Worm (Caenorhabditis elegans) whole organism, mixed stage, embryonic: ENCODE data around the gene F22B5.6.

Experiments used
- M03D4.4 ChIP-seq: sonication (generic microtip); optimal IDR thresholded peaks from 2 replicates; lab custom pipeline; 2017; ENCODE audit warnings: mild to moderate bottlenecking, missing genetic modification characterization, missing compliant biosample characterization
- bed-3 ChIP-seq: fragments of 200-800 bp; sonication (Bioruptor generic); optimal IDR thresholded peaks from 3 replicates; lab custom pipeline; 2018; ENCODE audit warnings: mild to moderate bottlenecking, missing genetic modification characterization, moderate library complexity, missing compliant biosample characterization
- blmp-1 ChIP-seq: fragments of 150-350 bp; optimal IDR thresholded peaks from 2 replicates; lab custom pipeline; 2014; ENCODE audit warnings: missing biosample characterization, missing genetic modification characterization
- ceh-39 ChIP-seq: fragments of 150-350 bp; optimal IDR thresholded peaks from 2 replicates; lab custom pipeline; 2014; ENCODE audit warnings: missing biosample characterization, missing genetic modification characterization
- ceh-43 ChIP-seq: fragments of 200-800 bp; sonication (Bioruptor generic); optimal IDR thresholded peaks from 2 replicates; lab custom pipeline; 2018; ENCODE audit warnings: mild to moderate bottlenecking, missing genetic modification characterization, moderate library complexity, missing compliant biosample characterization
- ceh-83 ChIP-seq: fragments of 200-800 bp; sonication (Bioruptor generic); optimal IDR thresholded peaks from 2 replicates; lab custom pipeline; 2018; ENCODE audit warnings: mild to moderate bottlenecking, missing genetic modification characterization, missing compliant biosample characterization
- ces-1 ChIP-seq: fragments of 150-350 bp; optimal IDR thresholded peaks from 2 replicates; lab custom pipeline; 2014; ENCODE audit warnings: missing biosample characterization, missing genetic modification reagents, missing genetic modification characterization
- cnd-1 ChIP-seq: fragments of 200-800 bp; sonication (Bioruptor generic); optimal IDR thresholded peaks from 2 replicates; lab custom pipeline; 2018; ENCODE audit warnings: mild to moderate bottlenecking, missing genetic modification characterization, missing compliant biosample characterization
- drap-1 ChIP-seq: fragments of 200-800 bp; sonication (Bioruptor generic); optimal IDR thresholded peaks from 3 replicates; lab custom pipeline; 2018; ENCODE audit warnings: mild to moderate bottlenecking, missing genetic modification characterization, missing compliant biosample characterization
- elt-1 ChIP-seq: sonication (generic microtip); optimal IDR thresholded peaks from 2 replicates; lab custom pipeline; 2017; ENCODE audit warnings: missing genetic modification characterization, mild to moderate bottlenecking, missing compliant biosample characterization, antibody characterized with exemption, moderate library complexity, borderline replicate concordance; ENCODE audit not compliant: insufficient read depth
- elt-3 ChIP-seq: fragments of 150-350 bp; optimal IDR thresholded peaks from 2 replicates; lab custom pipeline; 2014; ENCODE audit warnings: missing biosample characterization, missing genetic modification characterization
- flh-1 ChIP-seq: fragments of 200-800 bp; sonication (Bioruptor generic); optimal IDR thresholded peaks from 2 replicates; lab custom pipeline; 2018; ENCODE audit warnings: mild to moderate bottlenecking, missing genetic modification characterization, moderate library complexity, missing compliant biosample characterization
- ham-2 ChIP-seq: fragments of 200-800 bp; sonication (Bioruptor generic); optimal IDR thresholded peaks from 2 replicates; lab custom pipeline; 2018; ENCODE audit warnings: mild to moderate bottlenecking, missing genetic modification characterization, missing compliant biosample characterization
- hlh-1 ChIP-seq: fragments of 150-350 bp; optimal IDR thresholded peaks from 2 replicates; lab custom pipeline; 2014; ENCODE audit warnings: missing biosample characterization, missing genetic modification reagents, missing genetic modification characterization
- lin-13 ChIP-seq: fragments of 150-350 bp; optimal IDR thresholded peaks from 2 replicates; lab custom pipeline; 2014; ENCODE audit warnings: missing biosample characterization, missing genetic modification characterization
- lin-32 ChIP-seq: fragments of 200-800 bp; sonication (Bioruptor generic); optimal IDR thresholded peaks from 2 replicates; lab custom pipeline; 2018; ENCODE audit warnings: mild to moderate bottlenecking, missing genetic modification characterization, missing compliant biosample characterization
- lsy-2 ChIP-seq: fragments of 150-350 bp; optimal IDR thresholded peaks from 2 replicates; lab custom pipeline; 2014; ENCODE audit warnings: missing biosample characterization, missing genetic modification characterization
- mab-5 ChIP-seq: fragments of 150-350 bp; optimal IDR thresholded peaks from 2 replicates; lab custom pipeline; 2014; ENCODE audit warnings: missing biosample characterization, missing genetic modification characterization
- mep-1 ChIP-seq: fragments of 150-350 bp; optimal IDR thresholded peaks from 2 replicates; lab custom pipeline; 2017; ENCODE audit warnings: missing biosample characterization, missing genetic modification reagents, missing genetic modification characterization, inconsistent platforms
- mls-2 ChIP-seq: sonication (generic microtip); optimal IDR thresholded peaks from 2 replicates; lab custom pipeline; 2016; ENCODE audit warnings: mild to moderate bottlenecking, missing genetic modification characterization, moderate library complexity, missing compliant biosample characterization
- nhr-12 ChIP-seq: fragments of 150-350 bp; optimal IDR thresholded peaks from 2 replicates; lab custom pipeline; 2014; ENCODE audit warnings: missing biosample characterization, missing genetic modification characterization
- nhr-2 ChIP-seq: fragments of 150-350 bp; optimal IDR thresholded peaks from 2 replicates; lab custom pipeline; 2014; ENCODE audit warnings: missing biosample characterization, missing genetic modification characterization
- nhr-237 ChIP-seq: fragments of 150-350 bp; optimal IDR thresholded peaks from 2 replicates; lab custom pipeline; 2014; ENCODE audit warnings: missing biosample characterization, missing genetic modification characterization
- nhr-76 ChIP-seq: sonication (generic microtip); optimal IDR thresholded peaks from 2 replicates; lab custom pipeline; 2017; ENCODE audit warnings: missing biosample characterization, missing genetic modification characterization
- pha-4 ChIP-seq: fragments of 150-350 bp; optimal IDR thresholded peaks from 2 replicates; lab custom pipeline; 2018; ENCODE audit warnings: missing biosample characterization, missing genetic modification reagents, missing genetic modification characterization
- sem-2 ChIP-seq: fragments of 200-800 bp; sonication (Bioruptor generic); optimal IDR thresholded peaks from 2 replicates; lab custom pipeline; 2018; ENCODE audit warnings: mild to moderate bottlenecking, missing genetic modification characterization, missing compliant biosample characterization
- snpc-4 ChIP-seq: fragments of 150-350 bp; optimal IDR thresholded peaks from 2 replicates; lab custom pipeline; 2014; ENCODE audit warnings: missing biosample characterization, missing genetic modification characterization
- sptf-1 ChIP-seq: sonication (generic microtip); optimal IDR thresholded peaks from 2 replicates; lab custom pipeline; 2017; ENCODE audit warnings: mild to moderate bottlenecking, missing genetic modification characterization, moderate library complexity, missing compliant biosample characterization
- tbx-8 ChIP-seq: fragments of 200-800 bp; sonication (Bioruptor generic); optimal IDR thresholded peaks from 2 replicates; lab custom pipeline; 2018; ENCODE audit warnings: mild to moderate bottlenecking, missing genetic modification characterization, moderate library complexity, missing compliant biosample characterization
- unc-120 ChIP-seq: sonication (generic microtip); optimal IDR thresholded peaks from 2 replicates; lab custom pipeline; 2017; ENCODE audit warnings: missing genetic modification characterization, missing compliant biosample characterization; ENCODE audit not compliant: poor library complexity, severe bottlenecking
- unc-39 ChIP-seq: fragments of 150-350 bp; optimal IDR thresholded peaks from 2 replicates; lab custom pipeline; 2014; ENCODE audit warnings: missing biosample characterization, missing genetic modification characterization
- unc-62 ChIP-seq: fragments of 150-350 bp; optimal IDR thresholded peaks from 2 replicates; lab custom pipeline; 2014; ENCODE audit warnings: missing biosample characterization, missing genetic modification reagents, missing genetic modification characterization

F22B5.6 gene

ce11 chrII:8488123-8488522 lies 32.1 kb upstream of the F22B5.6 start:
- TF ChIP-seq flh-1: no peak
- no peak for TF ChIP-seq lsy-2 (tag; lab: Kevin White, UChicago)
- no peak for TF ChIP-seq ceh-83 (GFP tag; lab: Kevin White, UChicago)
- TF ChIP-seq sem-2 (GFP tag; lab: Kevin White, UChicago): no peak
- no peak for TF ChIP-seq pha-4 (tag; lab: Kevin White, UChicago)
- no peak for TF ChIP-seq nhr-237
- TF ChIP-seq M03D4.4 (tag; lab: Kevin White, UChicago): no peak
- no peak for TF ChIP-seq ceh-39
- no peak for TF ChIP-seq nhr-12 (tag; lab: Kevin White, UChicago)
- no peak for TF ChIP-seq hlh-1 (tag; lab: Kevin White, UChicago)
- no peak for TF ChIP-seq bed-3 (GFP tag; lab: Kevin White, UChicago)

- TF ChIP-seq nhr-76 (tag; lab: Kevin White, UChicago) (no peak), ceh-39 (no peak), elt-3 (tag; lab: Kevin White, UChicago) (no peak), hlh-1 (tag; lab: Kevin White, UChicago) (no peak), drap-1 (GFP tag; lab: Kevin White, UChicago) (no peak), unc-39 (no peak), lsy-2 (tag; lab: Kevin White, UChicago) (no peak), nhr-237 (no peak), nhr-2 (no peak), blmp-1 (no peak), cnd-1 (no peak), ceh-43 (GFP tag; lab: Kevin White, UChicago) (no peak), snpc-4 (tag; lab: Kevin White, UChicago) (no peak), unc-62 (GFP tag; lab: Kevin White, UChicago) (no peak), ces-1 (GFP tag; lab: Kevin White, UChicago) (no peak), mab-5 (tag; lab: Kevin White, UChicago) (no peak), mep-1 (tag; lab: Kevin White, UChicago) (no peak)
- TF ChIP-seq, all 35 proteins: peak for 0
Observed at ce11 chrII:8485603-8486002, 29.6 kb upstream of the F22B5.6 start, which contains the start of gene gbh-2. TSS of gene gbh-2 (plus strand) at chrII:8485879.

ce11 chrII:8484546-8484945 lies 28.6 kb upstream of the F22B5.6 start:
- TF ChIP-seq unc-120 (tag; lab: Kevin White, UChicago) (no peak), flh-1 (no peak), lin-13 (no peak), pha-4 (tag; lab: Kevin White, UChicago) (no peak), lsy-2 (tag; lab: Kevin White, UChicago) (no peak), mls-2 (tag; lab: Kevin White, UChicago) (no peak), blmp-1 (no peak), unc-39 (no peak), ceh-39 (no peak), drap-1 (GFP tag; lab: Kevin White, UChicago) (no peak), snpc-4 (tag; lab: Kevin White, UChicago) (no peak), tbx-8 (GFP tag; lab: Kevin White, UChicago) (no peak), sem-2 (GFP tag; lab: Kevin White, UChicago) (no peak), nhr-2 (no peak), ham-2 (GFP tag; lab: Kevin White, UChicago) (no peak), mep-1 (tag; lab: Kevin White, UChicago) (no peak), elt-1 (tag; lab: Kevin White, UChicago) (no peak), sptf-1 (tag; lab: Kevin White, UChicago) (no peak), unc-62 (GFP tag; lab: Kevin White, UChicago) (no peak)

ce11 chrII:8483793-8484186 lies 27.8 kb upstream of the F22B5.6 start, which contains the start of gene taap-1:
TSS of gene taap-1 (minus strand) at chrII:8483871.
- TF ChIP-seq unc-62 (GFP tag; lab: Kevin White, UChicago): no peak
- no peak for TF ChIP-seq lsy-2 (tag; lab: Kevin White, UChicago)
- TF ChIP-seq lin-32 (GFP tag; lab: Kevin White, UChicago): no peak
- TF ChIP-seq nhr-2: no peak
